Fruit fly (Drosophila melanogaster): ENCODE results near the gene TfIIFalpha.

TfIIFalpha gene

dm6 chr3R:6410412-6411225 lies 30.4 kb downstream of the TfIIFalpha start (continued):
- TF ChIP-seq disco-r (GFP tag; optimal IDR thresholded peaks at IDR 0.05) = peak; percentile 73
- peak in 1 of 2 experiments; percentile 95 for TF ChIP-seq Eip74EF (GFP tag; optimal IDR thresholded peaks at IDR 0.05)
- TF ChIP-seq CG10274 (GFP tag; optimal IDR thresholded peaks at IDR 0.05) = peak; percentile 80
- TF ChIP-seq br (optimal IDR thresholded peaks at IDR 0.05) = no peak
- peak; percentile 33 for TF ChIP-seq Spps (tag; optimal IDR thresholded peaks at IDR 0.05)
- no peak for TF ChIP-seq prd (optimal IDR thresholded peaks at IDR 0.05)
- peak; percentile 81 for TF ChIP-seq prd (GFP tag; IDR thresholded peaks at IDR 0.05)
- TF ChIP-seq CG17568 (GFP tag; optimal IDR thresholded peaks at IDR 0.05) = peak; percentile 71
- no peak for TF ChIP-seq unc-4 (GFP tag; IDR thresholded peaks at IDR 0.05; ENCODE audit: partially characterized antibody)
- peak; percentile 74 for TF ChIP-seq dmrt11E (tag; optimal IDR thresholded peaks at IDR 0.05)
- no peak for TF ChIP-seq CG16779 (GFP tag; IDR thresholded peaks at IDR 0.05)
- no peak for TF ChIP-seq hth (optimal IDR thresholded peaks at IDR 0.05)
- peak; percentile 54 for TF ChIP-seq CTCF (GFP tag; optimal IDR thresholded peaks at IDR 0.05)
- peak; percentile 74; the same call in 2 of the 3 replicates for TF ChIP-seq CG11093 (GFP tag; IDR thresholded peaks at IDR 0.05)
- TF ChIP-seq pum (GFP tag; optimal IDR thresholded peaks at IDR 0.05) = peak; percentile 81
- peak; percentile 94 for TF ChIP-seq CG7839 (tag; optimal IDR thresholded peaks at IDR 0.05)
- peak; percentile 83 for TF ChIP-seq Camta (GFP tag; optimal IDR thresholded peaks at IDR 0.05)
- TF ChIP-seq gt (GFP tag; IDR thresholded peaks at IDR 0.05) = 0 out of 2 replicates have a peak, but pooled peaks have one; percentile 6
- peak; percentile 40; the same call in 1 of the 2 replicates for TF ChIP-seq Rx (GFP tag; IDR thresholded peaks at IDR 0.05)
- peak; percentile 43 for TF ChIP-seq CG12236 (GFP tag; optimal IDR thresholded peaks at IDR 0.05)
- no peak for TF ChIP-seq NFAT (GFP tag; IDR thresholded peaks at IDR 0.05)
- TF ChIP-seq yki (optimal IDR thresholded peaks at IDR 0.05) = peak; percentile 41

dm6 chr3R:6411454-6412204 lies 31.4 kb downstream of the TfIIFalpha start:
- TF ChIP-seq hth (optimal IDR thresholded peaks at IDR 0.05) = no peak
- peak; percentile 65 for TF ChIP-seq oc (tag; optimal IDR thresholded peaks at IDR 0.05)
- TF ChIP-seq C15 (GFP tag; IDR thresholded peaks at IDR 0.05) = no peak
- TF ChIP-seq Fer1 (GFP tag; optimal IDR thresholded peaks at IDR 0.05) = no peak
- TF ChIP-seq Blimp-1 (GFP tag; optimal IDR thresholded peaks at IDR 0.05) = peak; percentile 68
- peak; percentile 54 for TF ChIP-seq Med (GFP tag)
- no peak for TF ChIP-seq CG14050 (GFP tag; IDR thresholded peaks at IDR 0.05)
- 0 out of 4 replicates have a peak, but pooled peaks have one; percentile 31 for TF ChIP-seq chinmo (GFP tag; IDR thresholded peaks at IDR 0.05; ENCODE audit: partially characterized antibody)
- TF ChIP-seq sr (GFP tag; IDR thresholded peaks at IDR 0.05) = peak; percentile 50; the same call in 1 of the 3 replicates
- peak; percentile 100 for TF ChIP-seq CG3407 (GFP tag; optimal IDR thresholded peaks at IDR 0.05)
- TF ChIP-seq Pdp1 (GFP tag; optimal IDR thresholded peaks at IDR 0.05) = peak in 1 of 2 experiments; percentile 36
- TF ChIP-seq onecut (GFP tag; IDR thresholded peaks at IDR 0.05) = peak; percentile 36
- no peak for TF ChIP-seq ERR (GFP tag; optimal IDR thresholded peaks at IDR 0.05)
- 0 out of 2 replicates have a peak, but pooled peaks have one; percentile 12 for TF ChIP-seq seq (GFP tag; IDR thresholded peaks at IDR 0.05)
- TF ChIP-seq CG8359 (GFP tag; optimal IDR thresholded peaks at IDR 0.05; ENCODE audit: borderline replicate concordance) = peak; percentile 92
- TF ChIP-seq CG7963 (GFP tag; IDR thresholded peaks at IDR 0.05; ENCODE audit: partially characterized antibody) = no peak
- peak; percentile 0 for TF ChIP-seq gsb-n (tag; optimal IDR thresholded peaks at IDR 0.05)

Measured in whole organism, embryonic.